1 fruit fly cellular context compared by ENCODE assay signal in the genomic region with DNA sequence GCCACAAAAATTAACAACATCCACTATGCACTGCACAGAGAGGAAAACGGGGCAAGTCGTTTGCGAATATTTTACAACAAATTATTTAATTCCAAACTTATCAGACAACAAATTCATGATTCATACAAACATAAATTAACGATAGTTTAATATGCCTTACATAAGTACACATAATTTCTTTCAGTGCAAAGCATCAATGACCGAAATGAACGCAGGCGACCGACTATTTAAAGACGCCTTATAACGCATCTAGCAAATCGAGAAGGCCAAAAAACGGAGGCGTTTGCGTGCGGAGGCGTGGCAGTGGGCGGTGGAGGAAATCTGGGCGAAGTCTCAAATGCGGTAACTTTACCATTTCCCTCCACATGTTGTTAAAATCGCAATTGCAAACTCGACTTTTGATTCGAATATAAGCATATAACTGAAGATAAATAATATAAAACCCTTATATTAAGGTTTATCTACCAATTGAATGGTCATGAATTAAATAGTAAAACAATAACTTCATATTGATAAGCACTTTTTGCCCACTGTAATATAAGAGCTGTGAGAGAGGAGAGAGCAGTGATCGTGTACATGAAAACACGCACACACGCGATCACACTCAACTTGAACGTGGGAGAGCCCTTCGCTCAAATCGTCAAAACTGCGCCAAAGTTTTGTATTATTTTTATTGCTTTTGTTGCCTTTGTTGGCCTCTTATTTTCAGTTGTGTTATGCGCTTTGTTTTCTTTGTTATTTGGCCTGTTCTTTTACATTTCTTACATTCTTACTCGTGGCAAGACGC.
TF ChIP-seq lines count a peak whose summit lies in the region.

No protein-coding gene starts in this region.

TF ChIP-seq in whole organism, embryonic, 481 proteins besides CTCF, POLR2A, EP300 and RAD21 (continued from another document):
- peak; percentile 85 for TF ChIP-seq CG10462 (GFP tag; optimal IDR thresholded peaks at IDR 0.05; lab: Kevin White, UChicago)
- peak; percentile 78 for TF ChIP-seq CG5245 (GFP tag; optimal IDR thresholded peaks at IDR 0.05; lab: Kevin White, UChicago)
- peak; percentile 82 for TF ChIP-seq Fer3 (tag; optimal IDR thresholded peaks at IDR 0.05; lab: Kevin White, UChicago)
- TF ChIP-seq GATAe (GFP tag; conservative IDR thresholded peaks at IDR 0.05; lab: Robert Waterston, UW): 0 out of 2 replicates have a peak, but pooled peaks have one; percentile 20
- TF ChIP-seq zfh2 (GFP tag; optimal IDR thresholded peaks at IDR 0.05; lab: Kevin White, UChicago): peak; percentile 60
- peak; percentile 90 for TF ChIP-seq ase (GFP tag; IDR thresholded peaks at IDR 0.05; lab: Robert Waterston, UW)
- TF ChIP-seq her (GFP tag; optimal IDR thresholded peaks at IDR 0.05; lab: Kevin White, UChicago): peak; percentile 70
- peak; percentile 78 for TF ChIP-seq MTF-1 (GFP tag; optimal IDR thresholded peaks at IDR 0.05; lab: Kevin White, UChicago; ENCODE audit: borderline replicate concordance)
- TF ChIP-seq dan (GFP tag; IDR thresholded peaks at IDR 0.05; lab: Robert Waterston, UW): peak; percentile 34; the same call in 1 of the 2 replicates
- TF ChIP-seq wek (GFP tag; optimal IDR thresholded peaks at IDR 0.05; lab: Kevin White, UChicago): peak; percentile 85
- TF ChIP-seq row (GFP tag; IDR thresholded peaks at IDR 0.05; lab: Robert Waterston, UW): peak; percentile 87
- peak; percentile 76 for TF ChIP-seq CG6813 (GFP tag; optimal IDR thresholded peaks at IDR 0.05; lab: Kevin White, UChicago)
- peak; percentile 88 for TF ChIP-seq Antp (GFP tag; optimal IDR thresholded peaks at IDR 0.05; lab: Kevin White, UChicago)
- TF ChIP-seq CG12071 (GFP tag; optimal IDR thresholded peaks at IDR 0.05; lab: Kevin White, UChicago): peak; percentile 87
- no peak for TF ChIP-seq insv (GFP tag; optimal IDR thresholded peaks at IDR 0.05; lab: Kevin White, UChicago)
- TF ChIP-seq exex (tag; optimal IDR thresholded peaks at IDR 0.05; lab: Kevin White, UChicago): peak; percentile 38
- TF ChIP-seq tx (GFP tag; optimal IDR thresholded peaks at IDR 0.05; lab: Kevin White, UChicago): peak; percentile 81
- peak; percentile 84 for TF ChIP-seq da (GFP tag; optimal IDR thresholded peaks at IDR 0.05; lab: Kevin White, UChicago)
- TF ChIP-seq CG16863 (GFP tag; optimal IDR thresholded peaks at IDR 0.05; lab: Kevin White, UChicago): peak; percentile 91
- TF ChIP-seq CG3847 (GFP tag; IDR thresholded peaks at IDR 0.05; lab: Robert Waterston, UW): peak; percentile 71
- TF ChIP-seq jigr1 (GFP tag; IDR thresholded peaks at IDR 0.05; lab: Robert Waterston, UW): peak; percentile 78; the same call in 2 of the 3 replicates
- TF ChIP-seq TFAM (GFP tag; optimal IDR thresholded peaks at IDR 0.05; lab: Kevin White, UChicago): peak; percentile 33
- TF ChIP-seq CG32767 (GFP tag; IDR thresholded peaks at IDR 0.05; lab: Robert Waterston, UW): peak; percentile 86
